Worm (Caenorhabditis elegans): ENCODE measurements around the gene C36A4.11.

- no peak for TF ChIP-seq F13H6.1 (tag; optimal IDR thresholded peaks at IDR 0.05)
- TF ChIP-seq ttx-3 (tag; optimal IDR thresholded peaks at IDR 0.05) = no peak
- no peak for TF ChIP-seq unc-42 (tag; optimal IDR thresholded peaks at IDR 0.05)
- no peak for TF ChIP-seq ceh-30 (tag; optimal IDR thresholded peaks at IDR 0.05)
- TF ChIP-seq unc-86 (tag; optimal IDR thresholded peaks at IDR 0.05) = no peak
- TF ChIP-seq hlh-30 (tag; optimal IDR thresholded peaks at IDR 0.05; ENCODE audit: insufficient read depth) = no peak
- TF ChIP-seq fkh-10 (GFP tag; optimal IDR thresholded peaks at IDR 0.05) = no peak
- TF ChIP-seq ama-1 (optimal IDR thresholded peaks at IDR 0.05) = no peak
- TF ChIP-seq ceh-19 (GFP tag; optimal IDR thresholded peaks at IDR 0.05) = no peak
- no peak for TF ChIP-seq pat-9 (tag; optimal IDR thresholded peaks at IDR 0.05)
- TF ChIP-seq pag-3 (tag; optimal IDR thresholded peaks at IDR 0.05; ENCODE audit: borderline replicate concordance) = no peak
- TF ChIP-seq ceh-45 (GFP tag; IDR thresholded peaks at IDR 0.05) = no peak
- no peak for TF ChIP-seq tbx-2 (tag; optimal IDR thresholded peaks at IDR 0.05)
- TF ChIP-seq nhr-11 (tag; optimal IDR thresholded peaks at IDR 0.05) = no peak
These were observed 41.2 kb upstream of the C36A4.11 start for ce11 chrIII:3799213-3799612.

Measured in whole organism, late embryonic.